Fruit fly (Drosophila melanogaster): ENCODE data around the gene Ugt307A1.

- TF ChIP-seq Hr39 (optimal IDR thresholded peaks at IDR 0.05) (no peak), CG11695 (GFP tag; IDR thresholded peaks at IDR 0.05) (no peak), exex (tag; optimal IDR thresholded peaks at IDR 0.05) (no peak), fru (optimal IDR thresholded peaks at IDR 0.05) (no peak), trh (GFP tag; optimal IDR thresholded peaks at IDR 0.05) (no peak), Optix (GFP tag; IDR thresholded peaks at IDR 0.05) (no peak), insv (GFP tag; optimal IDR thresholded peaks at IDR 0.05) (no peak), HLH4C (GFP tag; IDR thresholded peaks at IDR 0.05; ENCODE audit: partially characterized antibody) (no peak)
Measured at dm6 chr2L:7060751-7061150, 7.0 kb upstream of the Ugt307A1 start, which contains the start of gene Mst27D.
